Fruit fly (Drosophila melanogaster) whole organism, embryonic: ENCODE data around the gene Eig71Ea.

Experiments
- Asciz ChIP-seq: fragments of 200-800 bp; sonication (Bioruptor generic); optimal IDR thresholded peaks from 2 replicates; lab custom pipeline; 2017; ENCODE audit warnings: missing biosample characterization, mild to moderate bottlenecking, missing genetic modification characterization, missing genetic modification reagents
- B-H2 ChIP-seq: fragments of 200-800 bp; sonication (Bioruptor generic); optimal IDR thresholded peaks from 2 replicates; lab custom pipeline; 2018; ENCODE audit warnings: missing biosample characterization, mild to moderate bottlenecking, missing genetic modification characterization
- BtbVII ChIP-seq: fragments of 200-800 bp; sonication (Bioruptor generic); optimal IDR thresholded peaks from 3 replicates; lab custom pipeline; 2017; ENCODE audit warnings: missing biosample characterization, mild to moderate bottlenecking, missing genetic modification characterization
- CG10543 ChIP-seq: fragments of 200-800 bp; sonication (Bioruptor generic); optimal IDR thresholded peaks from 3 replicates; lab custom pipeline; 2017; ENCODE audit warnings: missing biosample characterization, mild to moderate bottlenecking, missing genetic modification characterization, moderate library complexity
- CG11093 ChIP-seq: fragments of 200-800 bp; sonication (Bioruptor generic); IDR thresholded peaks from 3 replicates; pipeline ENCODE4 v1.3.6; 2022; ENCODE audit warnings: missing biosample characterization, missing genetic modification characterization
- CG11247 ChIP-seq: fragments of 200-800 bp; sonication (Bioruptor generic); IDR thresholded peaks from 2 replicates; pipeline ENCODE4 v1.3.6; 2022; ENCODE audit warnings: missing biosample characterization, missing genetic modification characterization
- CG11504 ChIP-seq: fragments of 200-800 bp; sonication (Bioruptor generic); optimal IDR thresholded peaks from 3 replicates; lab custom pipeline; 2019; ENCODE audit warnings: missing biosample characterization, mild to moderate bottlenecking, missing genetic modification characterization, moderate library complexity
- CG12071 ChIP-seq: fragments of 200-800 bp; sonication (Bioruptor generic); optimal IDR thresholded peaks from 3 replicates; lab custom pipeline; 2018; ENCODE audit warnings: missing biosample characterization, mild to moderate bottlenecking, missing genetic modification characterization
- CG12744 ChIP-seq: fragments of 200-800 bp; sonication (Bioruptor generic); optimal IDR thresholded peaks from 2 replicates; lab custom pipeline; 2016; ENCODE audit warnings: missing biosample characterization, missing genetic modification characterization
- CG13894 ChIP-seq: fragments of 200-800 bp; sonication (Bioruptor generic); optimal IDR thresholded peaks from 3 replicates; lab custom pipeline; 2018; ENCODE audit warnings: missing biosample characterization, mild to moderate bottlenecking, missing genetic modification characterization, moderate library complexity
- CG17328 ChIP-seq: fragments of 200-800 bp; sonication (Bioruptor generic); IDR thresholded peaks from 2 replicates; pipeline ENCODE4 v1.3.6; 2022; ENCODE audit warnings: missing biosample characterization, missing genetic modification characterization
- CG2678 ChIP-seq: fragments of 200-800 bp; sonication (Bioruptor generic); optimal IDR thresholded peaks from 3 replicates; lab custom pipeline; 2019; ENCODE audit warnings: missing biosample characterization, mild to moderate bottlenecking, missing genetic modification characterization, moderate library complexity
- CG2889 ChIP-seq: fragments of 200-800 bp; sonication (Bioruptor generic); IDR thresholded peaks from 3 replicates; pipeline ENCODE4 v1.3.6; 2022; ENCODE audit warnings: missing biosample characterization, missing genetic modification characterization
- CG3281 ChIP-seq: fragments of 200-800 bp; sonication (Bioruptor generic); optimal IDR thresholded peaks from 3 replicates; lab custom pipeline; 2017; ENCODE audit warnings: missing biosample characterization, mild to moderate bottlenecking, missing genetic modification characterization
- CG33213 ChIP-seq: fragments of 200-800 bp; sonication (Bioruptor generic); optimal IDR thresholded peaks from 3 replicates; lab custom pipeline; 2016; ENCODE audit warnings: missing biosample characterization, missing genetic modification characterization
- CG3726 ChIP-seq: fragments of 200-800 bp; sonication (Bioruptor generic); IDR thresholded peaks from 3 replicates; pipeline ENCODE4, ENCODE4 v1.3.6; 2022; ENCODE audit warnings: missing biosample characterization, missing genetic modification characterization
- CG4328 ChIP-seq: fragments of 200-800 bp; sonication (Bioruptor generic); optimal IDR thresholded peaks from 3 replicates; lab custom pipeline; 2017; ENCODE audit warnings: missing biosample characterization, missing genetic modification reagents, missing genetic modification characterization
- CG6654 ChIP-seq: fragments of 200-800 bp; sonication (Bioruptor generic); optimal IDR thresholded peaks from 2 replicates; lab custom pipeline; 2017; ENCODE audit warnings: missing biosample characterization, mild to moderate bottlenecking, missing genetic modification characterization
- CG7556 ChIP-seq: fragments of 200-800 bp; sonication (Bioruptor generic); optimal IDR thresholded peaks from 2 replicates; lab custom pipeline; 2017; ENCODE audit warnings: missing biosample characterization, mild to moderate bottlenecking, missing genetic modification characterization
- CG9215 ChIP-seq: fragments of 200-800 bp; sonication (Bioruptor generic); IDR thresholded peaks from 2 replicates; pipeline ENCODE4 v1.3.6; 2022; ENCODE audit warnings: missing biosample characterization, missing genetic modification characterization
- Camta ChIP-seq: fragments of 200-800 bp; sonication (Bioruptor generic); optimal IDR thresholded peaks from 2 replicates; lab custom pipeline; 2016; ENCODE audit warnings: missing biosample characterization, missing genetic modification characterization
- D19B ChIP-seq: fragments of 200-800 bp; sonication (Bioruptor generic); optimal IDR thresholded peaks from 2 replicates; lab custom pipeline; 2017; ENCODE audit warnings: missing biosample characterization, mild to moderate bottlenecking, missing genetic modification characterization
- Dip3 ChIP-seq: fragments of 200-800 bp; sonication (Bioruptor generic); optimal IDR thresholded peaks from 3 replicates; lab custom pipeline; 2016; ENCODE audit warnings: missing biosample characterization, missing genetic modification characterization
- Doc3 ChIP-seq: fragments of 200-800 bp; sonication (Bioruptor generic); IDR thresholded peaks from 3 replicates; pipeline ENCODE4 v1.3.6; 2022; ENCODE audit warnings: missing biosample characterization, missing genetic modification characterization; ENCODE audit not compliant: partially characterized antibody
- ERR ChIP-seq: fragments of 200-800 bp; sonication (Bioruptor generic); optimal IDR thresholded peaks from 2 replicates; lab custom pipeline; 2016; ENCODE audit warnings: missing biosample characterization, missing genetic modification characterization
- Gsc ChIP-seq: fragments of 200-800 bp; sonication (Bioruptor generic); IDR thresholded peaks from 2 replicates; pipeline ENCODE4 v1.3.6; 2022; ENCODE audit warnings: missing biosample characterization, missing genetic modification characterization
- Gug ChIP-seq: fragments of 200-800 bp; sonication (Bioruptor generic); IDR thresholded peaks from 4 replicates; pipeline ENCODE4 v1.3.6; 2022; ENCODE audit warnings: missing biosample characterization, missing genetic modification characterization
- Hmx ChIP-seq: fragments of 200-800 bp; sonication (Bioruptor generic); optimal IDR thresholded peaks from 2 replicates; lab custom pipeline; 2016; ENCODE audit warnings: missing biosample characterization, missing genetic modification characterization
- Hr39 ChIP-seq: fragments of >200 bp; optimal IDR thresholded peaks from 2 replicates; lab custom pipeline; 2017
- Kr ChIP-seq: fragments of 200-800 bp; sonication (Bioruptor generic); optimal IDR thresholded peaks from 2 replicates; lab custom pipeline; 2017; ENCODE audit warnings: missing biosample characterization, mild to moderate bottlenecking, missing genetic modification characterization
- Max ChIP-seq: fragments of 200-800 bp; sonication (Bioruptor generic); optimal IDR thresholded peaks from 2 replicates; lab custom pipeline; 2016; ENCODE audit warnings: missing biosample characterization, mild to moderate bottlenecking, missing genetic modification characterization
- Six4 ChIP-seq: fragments of 200-800 bp; sonication (Bioruptor generic); optimal IDR thresholded peaks from 2 replicates; lab custom pipeline; 2016; ENCODE audit warnings: missing biosample characterization, missing genetic modification characterization
- aop ChIP-seq: fragments of 200-800 bp; sonication (Bioruptor generic); IDR thresholded peaks from 2 replicates; pipeline ENCODE4 v1.3.6; 2022; ENCODE audit warnings: missing biosample characterization, missing genetic modification characterization
- bigmax ChIP-seq: fragments of 200-800 bp; sonication (Bioruptor generic); optimal IDR thresholded peaks from 2 replicates; lab custom pipeline; 2018; ENCODE audit warnings: missing biosample characterization, mild to moderate bottlenecking, missing genetic modification characterization
- cad ChIP-seq: fragments of >200 bp; optimal IDR thresholded peaks from 2 replicates; lab custom pipeline; 2017; ENCODE audit warnings: missing biosample characterization, missing genetic modification characterization
- dati ChIP-seq: fragments of 200-800 bp; sonication (Bioruptor generic); IDR thresholded peaks from 2 replicates; pipeline ENCODE4 v1.3.6; 2022; ENCODE audit warnings: missing biosample characterization, missing genetic modification characterization
- disco-r ChIP-seq: fragments of 200-800 bp; sonication (Bioruptor generic); optimal IDR thresholded peaks from 2 replicates; lab custom pipeline; 2016; ENCODE audit warnings: missing biosample characterization, missing genetic modification characterization
- dpn ChIP-seq, 2 experiments: fragments of 200-800 bp; sonication (Bioruptor generic); optimal IDR thresholded peaks; 3 replicates each; lab custom pipeline; 2016; ENCODE audit warnings: missing biosample characterization in 2 of 2, missing genetic modification characterization in 2 of 2
- gce ChIP-seq: fragments of 200-800 bp; sonication (Bioruptor generic); IDR thresholded peaks from 3 replicates; pipeline ENCODE4 v1.3.6; 2022; ENCODE audit warnings: missing biosample characterization, missing genetic modification characterization
- gcm2 ChIP-seq: fragments of 200-800 bp; sonication (Bioruptor generic); optimal IDR thresholded peaks from 2 replicates; lab custom pipeline; 2016; ENCODE audit warnings: missing biosample characterization, missing genetic modification characterization
- gem ChIP-seq: fragments of 200-800 bp; sonication (Bioruptor generic); optimal IDR thresholded peaks from 2 replicates; lab custom pipeline; 2019; ENCODE audit warnings: missing biosample characterization, mild to moderate bottlenecking, missing genetic modification characterization, moderate library complexity
- luna ChIP-seq: fragments of 200-800 bp; sonication (Bioruptor generic); optimal IDR thresholded peaks from 2 replicates; lab custom pipeline; 2016; ENCODE audit warnings: missing biosample characterization, missing genetic modification characterization
- nerfin-2 ChIP-seq: fragments of 200-800 bp; sonication (Bioruptor generic); IDR thresholded peaks from 2 replicates; pipeline ENCODE4 v1.3.6; 2022; ENCODE audit warnings: missing biosample characterization, missing genetic modification characterization; ENCODE audit not compliant: partially characterized antibody
- pfk ChIP-seq: fragments of 200-800 bp; sonication (Bioruptor generic); optimal IDR thresholded peaks from 2 replicates; lab custom pipeline; 2018; ENCODE audit warnings: missing biosample characterization, mild to moderate bottlenecking, missing genetic modification characterization, moderate library complexity
- pum ChIP-seq: fragments of 200-800 bp; sonication (Bioruptor generic); optimal IDR thresholded peaks from 2 replicates; lab custom pipeline; 2016; ENCODE audit warnings: missing biosample characterization, missing genetic modification characterization
- sima ChIP-seq: fragments of 200-800 bp; sonication (Bioruptor generic); optimal IDR thresholded peaks from 2 replicates; lab custom pipeline; 2016; ENCODE audit warnings: missing biosample characterization, missing genetic modification characterization
- slp2 ChIP-seq: fragments of 200-800 bp; sonication (Bioruptor generic); optimal IDR thresholded peaks from 2 replicates; lab custom pipeline; 2016; ENCODE audit warnings: missing biosample characterization, missing genetic modification characterization
- ssp ChIP-seq: fragments of 200-800 bp; sonication (Bioruptor generic); IDR thresholded peaks from 2 replicates; pipeline ENCODE4 v1.3.6; 2022; ENCODE audit warnings: missing biosample characterization, missing genetic modification characterization
- stwl ChIP-seq: fragments of 200-800 bp; sonication (Bioruptor generic); optimal IDR thresholded peaks from 3 replicates; lab custom pipeline; 2018; ENCODE audit warnings: missing biosample characterization, mild to moderate bottlenecking, missing genetic modification characterization, moderate library complexity
- z ChIP-seq: fragments of 200-800 bp; sonication (Bioruptor generic); IDR thresholded peaks from 3 replicates; pipeline ENCODE4 v1.3.6; 2022; ENCODE audit warnings: missing biosample characterization, missing genetic modification characterization
- zen ChIP-seq: fragments of 200-800 bp; sonication (Bioruptor generic); optimal IDR thresholded peaks from 3 replicates; lab custom pipeline; 2018; ENCODE audit warnings: missing biosample characterization, mild to moderate bottlenecking, missing genetic modification characterization, moderate library complexity

The Eig71Ea gene

dm6 chr3L:15619626-15620247 lies 29.7 kb downstream of the Eig71Ea start, which contains the start of gene Phs (continued):
- TF ChIP-seq CG2889: no peak
- peak; percentile 89 for TF ChIP-seq pum (GFP tag; lab: Kevin White, UChicago)
- TF ChIP-seq CG3726 (GFP tag; lab: Robert Waterston, UW): no peak
- peak; percentile 78 for TF ChIP-seq Camta (GFP tag; lab: Kevin White, UChicago)
- TF ChIP-seq CG2678 (tag; lab: Kevin White, UChicago): peak; percentile 38
- peak; percentile 75 for TF ChIP-seq luna (GFP tag; lab: Kevin White, UChicago)
- TF ChIP-seq CG12071: peak; percentile 74
- no peak for TF ChIP-seq Gsc (GFP tag; lab: Robert Waterston, UW)
- peak; percentile 29 for TF ChIP-seq Hmx (GFP tag; lab: Kevin White, UChicago)
- TF ChIP-seq CG11093: no peak
- TF ChIP-seq CG9215: peak; percentile 74
- peak; percentile 92 for TF ChIP-seq ERR (GFP tag; lab: Kevin White, UChicago)
- TF ChIP-seq dpn (GFP tag; optimal IDR thresholded peaks at IDR 0.05; lab: Kevin White, UChicago): peak; percentile 87 to 91
- peak; percentile 43 for TF ChIP-seq gcm2 (GFP tag; lab: Kevin White, UChicago)
- TF ChIP-seq slp2 (GFP tag; lab: Kevin White, UChicago): peak; percentile 74
- TF ChIP-seq CG10543 (GFP tag; lab: Kevin White, UChicago): peak; percentile 69
- peak; percentile 69 for TF ChIP-seq CG7556 (GFP tag; lab: Kevin White, UChicago)
- peak; percentile 72 for TF ChIP-seq Hr39 (lab: Kevin White, UChicago)
- peak; percentile 75 for TF ChIP-seq Max (GFP tag; lab: Kevin White, UChicago)
- TF ChIP-seq zen (tag; lab: Kevin White, UChicago): peak; percentile 11
- TF ChIP-seq CG6654: no peak
- peak; percentile 63 for TF ChIP-seq CG13894
- TF ChIP-seq B-H2 (GFP tag; lab: Kevin White, UChicago): peak; percentile 92
- TF ChIP-seq dati (GFP tag; lab: Robert Waterston, UW): no peak
- TF ChIP-seq pfk: peak; percentile 25
- peak; percentile 99 for TF ChIP-seq stwl (tag; lab: Kevin White, UChicago)
- TF ChIP-seq CG3281 (GFP tag; lab: Kevin White, UChicago): peak; percentile 56
- no peak for TF ChIP-seq Kr
- peak; percentile 40 for TF ChIP-seq Six4 (GFP tag; lab: Kevin White, UChicago)
- TF ChIP-seq CG12744 (GFP tag; lab: Kevin White, UChicago): peak; percentile 87
- peak; percentile 42; the same call in 1 of the 3 replicates for TF ChIP-seq z (GFP tag; lab: Robert Waterston, UW)
- TF ChIP-seq sima (GFP tag; lab: Kevin White, UChicago): peak; percentile 21
- TF ChIP-seq CG33213 (GFP tag; lab: Kevin White, UChicago): peak; percentile 92
- TF ChIP-seq gem (tag; lab: Kevin White, UChicago): peak; percentile 29
- TF ChIP-seq Doc3: no peak
- TF ChIP-seq CG4328: peak; percentile 51
- TF ChIP-seq disco-r: peak; percentile 74
- peak; percentile 59 for TF ChIP-seq bigmax (GFP tag; lab: Kevin White, UChicago)
- TF ChIP-seq aop (GFP tag; lab: Robert Waterston, UW): peak; percentile 15; the same call in 1 of the 2 replicates
- peak; percentile 56 for TF ChIP-seq D19B
- peak; percentile 60 for TF ChIP-seq CG11504 (tag; lab: Kevin White, UChicago)
- TF ChIP-seq Dip3 (GFP tag; lab: Kevin White, UChicago): peak; percentile 89
- TF ChIP-seq BtbVII (GFP tag; lab: Kevin White, UChicago): peak; percentile 52
- 0 out of 3 replicates have a peak, but pooled peaks have one; percentile 53 for TF ChIP-seq gce
- TF ChIP-seq Asciz (GFP tag; lab: Kevin White, UChicago): peak; percentile 47
- peak; percentile 66 for TF ChIP-seq CG17328 (GFP tag; lab: Robert Waterston, UW)
- TF ChIP-seq nerfin-2: no peak
- TF ChIP-seq CG11247 (GFP tag; lab: Robert Waterston, UW): peak; percentile 91
- TF ChIP-seq cad: no peak
- peak; percentile 80 for TF ChIP-seq Gug (GFP tag; lab: Robert Waterston, UW)
- peak; percentile 67 for TF ChIP-seq ssp (GFP tag; lab: Robert Waterston, UW)
